Fruit fly (Drosophila melanogaster) ovary, adult (tissue): ENCODE results near the gene CG45065.

Experiments used
- CG17801 ChIP-seq: fragments of 200-800 bp; optimal IDR thresholded peaks from 2 replicates; lab custom pipeline; 2019; ENCODE audit warnings: missing biosample characterization, mild to moderate bottlenecking, missing genetic modification characterization, moderate library complexity; ENCODE audit not compliant: partially characterized antibody

Gene CG45065

DNA sequence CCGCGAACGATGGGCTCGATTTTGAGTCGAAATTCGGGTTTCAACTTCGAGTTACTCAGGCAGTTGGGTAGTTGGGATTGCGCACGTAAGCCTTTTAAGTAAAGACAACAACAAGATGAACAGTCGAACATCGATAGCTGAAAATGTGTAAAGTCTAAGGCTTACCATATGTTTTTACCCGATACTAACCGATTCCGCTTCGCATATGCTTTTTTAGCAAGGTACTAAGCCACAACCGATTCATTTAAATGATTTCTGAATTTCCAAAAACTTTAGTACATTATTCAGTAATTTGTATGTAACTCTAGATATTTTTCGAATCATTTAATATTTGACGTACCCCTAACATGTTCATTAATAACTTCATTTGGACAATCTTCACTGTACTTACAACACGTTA is 15.2 kb upstream of the CG45065 start:
- no peak for TF ChIP-seq CG17801 (GFP tag; lab: Kevin White, UChicago)

DNA sequence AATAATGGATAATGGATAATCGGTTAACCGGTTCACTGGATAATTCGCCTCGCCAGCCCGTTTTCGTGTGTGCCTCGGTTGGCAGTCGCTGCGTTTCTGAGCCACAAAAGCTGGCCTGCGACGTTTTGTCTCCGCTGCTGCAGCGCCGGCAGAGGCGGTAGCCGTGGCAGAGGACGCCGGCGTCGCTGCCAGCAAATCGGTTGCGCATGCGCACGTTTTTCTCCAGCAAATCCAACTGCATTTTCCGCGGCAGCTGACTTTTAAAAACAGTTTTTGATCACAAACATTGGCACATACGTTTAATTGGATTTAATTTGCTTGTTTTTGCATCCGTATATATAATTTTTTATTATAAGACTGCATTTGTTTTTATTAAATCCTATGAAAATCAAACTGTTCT is 14.4 kb upstream of the CG45065 start, which contains the start of gene CG9514:
CG9514 (minus strand) TSS at position 101 of the 400 bp plus-strand sequence.
- no peak for TF ChIP-seq CG17801 (GFP tag; lab: Kevin White, UChicago)

DNA sequence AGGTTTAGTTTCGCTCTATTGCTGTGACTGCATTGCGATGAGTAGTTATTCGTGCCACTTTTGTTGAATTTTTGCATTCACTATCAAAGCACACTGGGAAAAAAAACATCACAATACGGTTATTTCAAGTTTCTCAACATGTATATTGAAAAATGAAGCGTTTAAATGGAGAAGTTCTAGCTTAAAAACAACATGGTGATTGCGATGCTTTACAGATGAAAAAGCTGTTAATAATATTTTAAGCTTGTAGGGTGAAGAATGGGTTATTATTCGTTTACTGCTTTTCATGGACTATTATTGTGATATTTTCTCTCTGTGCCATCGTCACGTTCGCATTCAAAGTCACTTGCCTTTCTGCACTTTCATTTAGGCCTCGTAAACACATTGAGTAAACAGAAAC is 13.9 kb upstream of the CG45065 start:
- TF ChIP-seq CG17801 (GFP tag; lab: Kevin White, UChicago): no peak

DNA sequence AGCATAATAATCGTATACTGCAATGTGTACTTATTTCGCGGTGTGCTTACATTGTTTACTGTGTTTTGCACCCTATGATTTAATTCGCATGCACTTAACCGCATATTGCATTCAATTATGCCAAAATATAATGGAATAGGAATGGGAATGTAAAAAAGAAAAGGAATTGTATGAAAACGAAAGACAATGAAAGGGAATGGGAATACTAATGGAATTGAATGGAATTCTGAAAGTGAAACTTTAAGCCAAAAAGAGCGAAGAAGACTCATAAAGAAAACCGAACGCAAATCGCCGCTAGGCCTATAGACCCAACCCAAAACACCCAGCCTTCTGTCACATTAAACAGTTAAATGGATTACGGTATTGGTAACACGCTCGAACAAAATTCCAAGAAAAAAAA is 11.5 kb upstream of the CG45065 start:
- TF ChIP-seq CG17801 (GFP tag; lab: Kevin White, UChicago): no peak

DNA sequence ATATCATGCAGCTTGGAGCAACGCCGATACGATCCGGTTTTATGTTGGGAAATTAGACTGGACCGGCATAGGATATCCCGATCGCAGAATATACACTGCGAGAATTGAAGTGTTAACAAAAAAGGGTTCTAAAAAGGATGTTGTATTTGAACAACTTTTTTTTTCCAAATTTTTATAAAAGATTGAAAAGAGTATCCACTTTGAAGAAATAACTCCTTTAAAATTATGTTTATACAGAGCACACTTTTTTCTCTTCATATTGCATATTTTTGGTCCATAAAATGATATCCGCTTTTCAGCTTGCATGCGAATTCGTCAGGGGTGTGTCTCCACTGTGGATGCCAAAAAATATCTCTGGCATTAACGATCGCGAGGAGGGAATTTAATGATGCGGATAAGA is 9.9 kb upstream of the CG45065 start:
- TF ChIP-seq CG17801 (GFP tag; lab: Kevin White, UChicago): no peak

DNA sequence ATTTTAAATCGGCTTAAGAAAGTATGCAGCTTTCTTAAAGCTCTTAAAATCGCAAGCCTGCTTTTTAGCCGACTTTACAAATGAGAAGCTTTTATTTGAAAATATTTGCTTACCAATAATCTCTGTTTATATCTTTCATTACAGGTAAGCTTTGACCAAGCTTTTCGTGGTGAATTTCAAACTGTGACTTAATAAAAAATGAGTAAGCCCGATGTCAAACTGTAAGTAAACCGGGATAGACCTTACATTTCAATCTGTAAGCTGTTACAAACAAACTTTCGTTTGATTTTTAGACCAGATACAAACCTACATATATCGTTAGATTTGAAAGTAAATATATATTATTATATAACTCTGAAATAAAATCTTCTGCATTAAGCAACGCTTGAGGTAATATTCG is 3.2 kb upstream of the CG45065 start:
- TF ChIP-seq CG17801 (GFP tag; lab: Kevin White, UChicago): no peak

DNA sequence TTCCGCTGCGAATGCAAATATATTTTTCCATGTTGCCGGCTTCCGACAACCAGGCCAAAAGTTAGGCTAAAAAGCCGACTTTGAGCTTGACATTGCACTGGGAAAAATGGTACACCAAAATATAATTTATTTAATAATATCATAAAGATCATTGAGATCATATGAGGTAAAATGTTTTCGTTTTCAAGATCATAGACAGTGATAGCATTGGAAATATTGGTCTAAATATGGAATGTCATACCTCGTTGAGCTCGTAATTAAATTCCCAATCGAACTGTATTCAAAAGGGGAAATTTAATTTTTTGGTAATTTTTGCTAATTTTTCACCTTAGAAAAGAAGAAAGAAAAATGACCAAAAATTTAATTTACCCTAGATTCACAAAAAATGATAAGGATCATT is 1.6 kb upstream of the CG45065 start:
- no peak for TF ChIP-seq CG17801 (GFP tag; lab: Kevin White, UChicago)

DNA sequence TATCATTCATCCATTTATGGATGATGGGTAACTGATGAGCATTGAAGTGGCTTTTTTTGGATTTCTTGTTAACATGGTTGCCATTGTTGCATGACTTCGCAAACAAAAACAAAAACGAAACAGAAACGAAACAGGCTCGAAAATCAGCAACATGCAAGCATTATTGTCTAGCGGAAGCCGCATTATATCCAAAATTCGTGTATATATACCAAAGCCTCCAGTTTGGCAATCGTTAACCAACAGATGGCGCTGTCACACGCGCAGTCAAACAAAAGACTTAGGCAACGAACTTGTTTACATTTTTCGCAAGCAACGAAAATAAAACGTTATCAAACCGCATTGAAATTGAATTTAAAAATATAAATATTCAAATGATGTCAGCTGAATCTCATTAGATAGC is 3.5 kb downstream of the CG45065 start:
- TF ChIP-seq CG17801 (GFP tag; lab: Kevin White, UChicago): no peak

DNA sequence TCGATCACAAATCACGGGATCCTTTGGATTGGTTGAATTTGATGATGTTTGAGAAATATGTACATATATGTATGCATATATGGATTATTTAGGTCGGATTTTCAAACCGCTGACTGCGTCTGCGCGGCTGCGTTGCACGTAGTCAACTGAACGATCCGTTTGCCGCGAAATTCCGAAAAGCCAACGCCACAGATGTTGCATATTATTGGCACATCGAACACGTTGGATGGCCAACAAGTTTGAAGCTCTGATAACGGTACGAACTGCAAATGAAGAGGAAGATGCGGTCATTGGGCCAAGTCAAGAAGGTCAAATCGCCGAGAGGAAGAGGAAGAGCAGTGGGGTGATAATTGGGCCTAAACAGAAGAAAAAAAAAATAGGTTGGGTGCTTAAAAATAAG is 11.4 kb downstream of the CG45065 start, which contains the start of gene CG9518:
CG9518 (minus strand) TSS at position 154 of the 400 bp plus-strand sequence.
- TF ChIP-seq CG17801 (GFP tag; lab: Kevin White, UChicago): no peak

DNA sequence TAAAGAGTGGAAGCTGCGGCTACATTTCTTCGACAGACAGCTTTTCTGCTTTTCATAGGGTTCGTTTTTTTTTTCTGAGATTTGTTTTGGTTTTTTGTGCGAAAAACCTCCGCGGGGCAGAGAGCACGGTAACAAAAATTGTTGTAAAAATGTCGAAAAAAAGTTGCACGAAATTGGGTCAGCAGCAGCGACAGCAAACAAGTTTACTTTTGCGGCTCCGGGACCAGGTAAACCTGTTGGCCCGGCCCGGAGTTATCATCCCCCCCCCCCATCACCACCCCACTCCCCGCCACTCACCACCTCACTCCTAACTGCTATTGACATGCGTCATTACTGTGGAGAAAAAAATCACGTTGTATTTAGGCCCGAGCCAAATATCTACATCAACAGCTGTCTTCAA is 14.0 kb downstream of the CG45065 start:
- no peak for TF ChIP-seq CG17801 (GFP tag; lab: Kevin White, UChicago)

DNA sequence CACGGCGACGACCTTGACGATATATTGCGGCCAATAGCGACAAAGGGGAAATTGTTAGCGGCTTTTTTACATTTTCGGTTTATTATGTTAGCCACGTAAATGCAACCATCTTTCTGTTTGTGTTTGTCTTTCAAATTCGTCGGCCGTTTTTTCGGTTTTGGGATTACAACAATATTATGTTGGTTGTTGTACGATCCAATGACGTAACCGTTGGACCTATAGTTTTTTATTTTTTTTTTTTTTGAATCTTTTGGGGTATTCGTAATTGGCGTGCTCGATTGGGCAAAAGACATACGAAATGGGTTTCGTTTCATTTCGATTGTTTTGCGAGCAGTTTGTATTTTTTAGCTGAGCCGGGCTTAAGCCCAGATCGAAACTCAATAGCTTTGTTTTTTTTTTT is 15.5 kb downstream of the CG45065 start:
- no peak for TF ChIP-seq CG17801 (GFP tag; lab: Kevin White, UChicago)

DNA sequence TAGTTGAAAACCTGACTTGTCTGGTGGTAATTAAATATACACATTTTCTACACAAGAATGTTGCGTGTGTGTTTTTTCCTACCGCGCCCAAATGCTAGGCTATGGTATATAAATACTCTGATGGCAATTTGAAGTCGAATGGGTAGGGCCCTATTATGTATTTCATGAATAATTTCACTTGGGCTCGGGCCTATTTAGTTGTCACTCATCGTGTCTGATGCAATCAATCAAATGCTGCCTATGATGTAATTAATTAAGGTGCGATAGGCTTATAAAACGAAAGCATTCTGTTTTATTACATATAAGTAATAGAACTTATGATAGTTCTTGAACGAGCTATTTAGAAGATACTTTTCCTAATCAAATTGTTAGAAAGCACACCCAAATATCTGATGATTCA is 19.9 kb downstream of the CG45065 start:
- TF ChIP-seq CG17801 (GFP tag; lab: Kevin White, UChicago): no peak

DNA sequence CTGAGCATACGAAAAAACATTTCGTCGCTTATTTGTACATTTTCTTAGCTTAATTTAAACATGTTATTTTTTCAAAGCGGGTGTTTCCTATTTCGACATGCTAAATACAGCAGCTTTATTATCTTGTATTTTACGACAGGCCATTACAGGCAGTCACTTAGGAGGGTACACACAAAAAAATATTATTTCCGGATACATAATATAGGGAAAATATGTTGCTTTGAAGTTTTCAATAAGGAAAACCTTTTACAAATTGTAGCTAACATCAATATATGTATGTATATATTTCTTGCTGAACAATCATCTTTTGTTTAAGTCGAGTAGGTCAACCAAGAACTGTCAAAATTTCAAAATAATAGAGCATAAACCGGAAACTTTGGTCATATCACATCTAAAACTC is 23.4 kb downstream of the CG45065 start, which contains the start of gene CG46399:
CG46399 (plus strand) TSS at position 301 of the 400 bp plus-strand sequence.
- TF ChIP-seq CG17801 (GFP tag; lab: Kevin White, UChicago): no peak

DNA sequence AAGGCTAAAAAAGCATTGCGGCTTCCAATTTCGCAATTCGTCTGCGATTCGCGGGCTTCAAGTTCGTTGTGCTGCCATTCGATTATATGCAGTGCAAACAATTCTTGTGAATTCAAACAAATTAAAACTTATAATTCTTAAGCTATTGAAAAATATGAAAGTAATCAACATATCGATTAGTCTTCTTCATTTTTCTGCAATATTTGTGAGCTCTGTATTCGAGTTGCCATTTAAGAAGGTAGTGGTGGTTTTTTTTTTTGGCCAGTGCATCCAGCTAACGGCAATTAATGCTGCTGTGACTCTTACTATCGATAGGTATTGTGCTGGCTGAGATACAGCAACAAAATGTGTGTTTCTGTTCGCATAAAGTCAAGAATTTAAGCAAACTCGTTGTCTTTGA is 24.5 kb downstream of the CG45065 start:
- TF ChIP-seq CG17801 (GFP tag; lab: Kevin White, UChicago): no peak

DNA sequence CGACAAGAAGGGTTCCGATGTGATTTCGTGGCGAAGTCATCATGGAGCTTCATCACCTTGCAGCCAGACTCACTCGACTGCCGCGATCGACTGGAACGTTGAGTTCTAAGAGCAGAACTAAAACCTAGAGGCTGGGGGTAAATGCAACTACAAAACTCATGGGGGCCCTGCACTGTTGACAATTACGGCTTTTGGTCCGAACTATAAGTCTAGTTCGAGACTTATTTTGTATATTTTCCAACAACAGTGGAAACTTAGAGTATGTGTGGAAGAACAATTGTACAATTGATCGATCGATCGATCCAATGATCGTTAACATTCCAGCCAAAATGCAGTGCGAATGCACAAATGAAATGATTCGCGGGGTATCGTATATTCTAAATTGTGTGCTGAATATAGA is 26.1 kb downstream of the CG45065 start, which contains the start of gene CG9519:
CG9519 (minus strand) TSS at position 101 of the 400 bp plus-strand sequence.
- TF ChIP-seq CG17801 (GFP tag; lab: Kevin White, UChicago): no peak

DNA sequence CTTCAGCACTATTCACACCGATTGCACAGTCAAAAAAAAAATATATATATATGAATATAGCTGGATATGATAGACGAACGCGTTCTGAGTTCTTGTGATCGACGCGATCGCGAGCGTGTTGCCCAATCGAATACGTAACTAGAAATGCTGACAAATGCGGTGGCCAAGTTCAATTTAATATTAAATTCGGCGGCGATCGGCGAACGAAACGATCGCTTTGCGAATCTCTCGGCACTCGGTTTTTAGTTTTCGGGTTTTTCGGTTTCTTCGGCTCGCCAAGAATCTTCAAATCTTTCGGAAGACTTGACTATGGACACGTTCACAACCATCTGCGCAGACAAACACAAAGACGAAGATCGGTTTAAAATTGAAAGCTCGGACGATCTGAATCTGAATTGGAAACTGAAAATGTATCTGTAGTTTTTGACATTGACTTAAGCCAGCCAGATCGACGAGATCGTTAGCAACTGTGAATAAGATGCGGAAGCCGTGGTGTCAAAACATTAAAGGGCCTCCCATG is 29.2 kb downstream of the CG45065 start, which contains the start of gene CG9521:
CG9521 (minus strand) TSS at position 117 of the 520 bp plus-strand sequence.
- no peak for TF ChIP-seq CG17801 (GFP tag; lab: Kevin White, UChicago)

DNA sequence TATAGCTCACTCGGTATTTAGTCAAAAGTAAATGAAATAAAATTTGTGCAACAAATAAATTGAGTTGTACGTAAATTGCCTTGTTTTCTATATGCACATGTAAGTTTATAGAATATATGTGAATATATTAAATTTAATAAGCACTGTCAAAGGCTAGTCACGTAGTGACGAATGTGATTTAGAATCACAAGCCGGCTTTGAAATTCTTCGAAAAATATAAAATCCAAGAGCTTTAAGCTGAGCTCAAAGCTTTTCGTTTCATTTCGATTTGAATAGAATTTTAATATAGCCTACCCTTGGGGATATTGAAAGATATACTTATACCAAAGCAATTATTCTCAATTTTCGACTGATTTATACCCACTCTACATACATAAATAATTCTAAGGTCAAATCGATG is 32.3 kb downstream of the CG45065 start:
- no peak for TF ChIP-seq CG17801 (GFP tag; lab: Kevin White, UChicago)
